Fruit fly (Drosophila melanogaster): ENCODE results near the gene Sgt.

The Sgt gene

dm6 chr2L:17431359-17431675 lies 40.1 kb upstream of the Sgt start (continued):
- TF ChIP-seq run (tag; optimal IDR thresholded peaks at IDR 0.05) (peak; percentile 20), CG31441 (GFP tag; IDR thresholded peaks at IDR 0.05) (no peak; the same call in none of the 2 replicates), CG4730 (GFP tag; IDR thresholded peaks at IDR 0.05) (no peak), dmrt11E (tag; optimal IDR thresholded peaks at IDR 0.05) (no peak), CG7786 (GFP tag; optimal IDR thresholded peaks at IDR 0.05) (no peak), CG14441 (GFP tag; IDR thresholded peaks at IDR 0.05) (peak; percentile 14; the same call in 1 of the 2 replicates), eve (GFP tag; optimal IDR thresholded peaks at IDR 0.05) (peak in 1 of 2 experiments; percentile 18), CG10366 (GFP tag; IDR thresholded peaks at IDR 0.05) (peak; percentile 13; the same call in 1 of the 2 replicates), vvl (GFP tag; IDR thresholded peaks at IDR 0.05) (0 out of 2 replicates have a peak, but pooled peaks have one; percentile 12), esg (GFP tag; conservative IDR thresholded peaks at IDR 0.05) (peak; percentile 55), ewg (GFP tag; optimal IDR thresholded peaks at IDR 0.05) (no peak), CG5180 (GFP tag; optimal IDR thresholded peaks at IDR 0.05) (no peak), gt (GFP tag; IDR thresholded peaks at IDR 0.05) (no peak), Ada2b (GFP tag; IDR thresholded peaks at IDR 0.05) (peak; percentile 17; the same call in 1 of the 2 replicates), CG15269 (tag; optimal IDR thresholded peaks at IDR 0.05) (peak; percentile 9), CG43689 (GFP tag; IDR thresholded peaks at IDR 0.05) (no peak), gem (tag; optimal IDR thresholded peaks at IDR 0.05) (peak; percentile 52), Ets65A (GFP tag) (peak; percentile 39), bsh (GFP tag; optimal IDR thresholded peaks at IDR 0.05) (no peak), h (optimal IDR thresholded peaks at IDR 0.05) (no peak), B-H1 (GFP tag; IDR thresholded peaks at IDR 0.05) (no peak)

- no peak for TF ChIP-seq CG5953 (GFP tag; IDR thresholded peaks at IDR 0.05)
- TF ChIP-seq Dp (GFP tag; optimal IDR thresholded peaks at IDR 0.05) = peak; percentile 73
- TF ChIP-seq chinmo (GFP tag; IDR thresholded peaks at IDR 0.05; ENCODE audit: partially characterized antibody) = peak; percentile 81; the same call in 1 of the 4 replicates
- no peak for TF ChIP-seq Hr3 (GFP tag; optimal IDR thresholded peaks at IDR 0.05)
- peak; percentile 1 for TF ChIP-seq Hand (GFP tag; optimal IDR thresholded peaks at IDR 0.05)
- peak; percentile 29 for TF ChIP-seq caup (GFP tag; optimal IDR thresholded peaks at IDR 0.05; ENCODE audit: severe bottlenecking)
- TF ChIP-seq pum (GFP tag; optimal IDR thresholded peaks at IDR 0.05) = no peak
- TF ChIP-seq CG13287 (GFP tag; IDR thresholded peaks at IDR 0.05; ENCODE audit: partially characterized antibody) = peak; percentile 31
- no peak for TF ChIP-seq CG7987 (GFP tag; optimal IDR thresholded peaks at IDR 0.05)
- TF ChIP-seq zen2 (GFP tag; IDR thresholded peaks at IDR 0.05; ENCODE audit: partially characterized antibody) = peak; percentile 60; the same call in 1 of the 3 replicates
- peak; percentile 28 for TF ChIP-seq CG15514 (GFP tag; optimal IDR thresholded peaks at IDR 0.05)
- TF ChIP-seq Ets97D (GFP tag; optimal IDR thresholded peaks at IDR 0.05) = peak; percentile 61
- TF ChIP-seq Bgb (GFP tag; IDR thresholded peaks at IDR 0.05; ENCODE audit: partially characterized antibody) = peak; percentile 48; the same call in 1 of the 2 replicates
- TF ChIP-seq CG12071 (GFP tag; optimal IDR thresholded peaks at IDR 0.05) = peak; percentile 41
- TF ChIP-seq Aef1 (GFP tag; IDR thresholded peaks at IDR 0.05) = peak; percentile 66
- 0 out of 3 replicates have a peak, but pooled peaks have one; percentile 21 for TF ChIP-seq CG11695 (GFP tag; IDR thresholded peaks at IDR 0.05)
- TF ChIP-seq Opbp (GFP tag; IDR thresholded peaks at IDR 0.05; ENCODE audit: partially characterized antibody) = 0 out of 3 replicates have a peak, but pooled peaks have one; percentile 18
- peak; percentile 23 for TF ChIP-seq HmgZ (tag; optimal IDR thresholded peaks at IDR 0.05)
- peak; percentile 90 for TF ChIP-seq crol (GFP tag; IDR thresholded peaks at IDR 0.05)
- TF ChIP-seq CG16815 (GFP tag; optimal IDR thresholded peaks at IDR 0.05) = no peak
- TF ChIP-seq CG8478 (optimal IDR thresholded peaks at IDR 0.05) = no peak
- TF ChIP-seq NFAT (GFP tag; IDR thresholded peaks at IDR 0.05) = no peak
- TF ChIP-seq E2f2 (GFP tag; IDR thresholded peaks at IDR 0.05) = peak; percentile 86
- TF ChIP-seq CG1233 (GFP tag; optimal IDR thresholded peaks at IDR 0.05) = peak; percentile 7
- TF ChIP-seq her (GFP tag; optimal IDR thresholded peaks at IDR 0.05) = peak; percentile 20
- TF ChIP-seq Sry-δ (GFP tag; optimal IDR thresholded peaks at IDR 0.05) = no peak
- peak; percentile 55; the same call in 1 of the 2 replicates for TF ChIP-seq Adf1 (GFP tag; IDR thresholded peaks at IDR 0.05)
- peak; percentile 28; the same call in 1 of the 2 replicates for TF ChIP-seq MBD-R2 (GFP tag; IDR thresholded peaks at IDR 0.05)
Measured at dm6 chr2L:17433030-17433912, 38.1 kb upstream of the Sgt start, which contains the start of the genes Dif and CG5043. TSS of gene Dif (minus strand) at chr2L:17433161. TSS of gene CG5043 (plus strand) at chr2L:17433862.
